Fruit fly (Drosophila melanogaster) whole organism, wandering third instar larva: ENCODE data around the gene CG13445.

Experiments used
- psq ChIP-seq: fragments of 200-800 bp; sonication (Bioruptor generic); optimal IDR thresholded peaks from 3 replicates; lab custom pipeline; 2017; ENCODE audit warnings: missing biosample characterization, mild to moderate bottlenecking, missing genetic modification characterization, moderate library complexity
- usp ChIP-seq: fragments of >200 bp; optimal IDR thresholded peaks from 2 replicates; lab custom pipeline; 2017; ENCODE audit warnings: missing biosample characterization, missing genetic modification characterization

dm6 chr3L:15785368-15785767 is 23.9 kb upstream of the CG13445 start:
- TF ChIP-seq psq (no peak), usp (no peak)
